Fruit fly (Drosophila melanogaster): Measurements from ENCODE around the gene Nfs1.

Nfs1 gene

DNA sequence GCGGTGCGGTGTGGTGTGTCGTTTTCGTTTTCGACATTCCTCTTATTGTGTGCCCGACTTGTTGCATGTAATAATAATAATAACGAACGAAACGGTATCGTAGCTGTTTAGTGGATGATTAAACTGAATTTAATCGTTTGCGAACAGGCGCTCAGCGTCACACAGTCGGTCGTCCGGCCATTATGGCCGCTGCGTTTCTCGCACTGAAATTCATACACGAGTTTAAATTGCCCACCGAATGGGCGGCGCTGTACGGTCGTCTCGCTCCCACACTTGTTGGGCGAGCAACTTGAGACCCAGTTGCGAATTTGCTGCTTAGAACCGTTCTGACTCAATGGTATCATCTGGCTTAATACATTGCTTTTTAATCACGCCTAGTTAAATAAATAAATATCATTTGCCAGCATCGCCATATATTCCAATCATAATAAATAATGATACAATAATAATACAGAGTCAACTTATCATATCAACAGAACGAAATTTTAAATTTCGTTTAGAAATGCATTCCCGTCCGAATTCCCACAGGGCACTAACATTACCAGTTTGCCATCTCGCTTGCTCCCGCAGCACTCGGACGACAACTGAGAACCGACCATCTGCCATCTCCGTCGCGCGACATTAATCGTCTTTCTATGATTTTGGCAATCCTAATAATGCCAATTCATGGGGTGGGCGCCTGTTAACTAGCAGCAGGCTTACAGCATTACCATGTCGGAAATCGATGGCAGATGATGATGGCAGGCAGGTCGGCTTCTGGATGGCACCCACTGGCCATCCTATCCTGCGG is 11.6 kb downstream of the Nfs1 start (continued):
- TF ChIP-seq CG18011 (GFP tag; optimal IDR thresholded peaks at IDR 0.05), result peak; percentile 55
- peak; percentile 66 for TF ChIP-seq CG3407 (GFP tag; optimal IDR thresholded peaks at IDR 0.05)
- peak; percentile 93 for TF ChIP-seq CG2712 (tag; optimal IDR thresholded peaks at IDR 0.05)
- TF ChIP-seq YL-1 (GFP tag; optimal IDR thresholded peaks at IDR 0.05), result peak; percentile 77
- peak; percentile 82 to 91 for TF ChIP-seq dpn (GFP tag; optimal IDR thresholded peaks at IDR 0.05)
- TF ChIP-seq chn (GFP tag; optimal IDR thresholded peaks at IDR 0.05), result peak; percentile 29
- TF ChIP-seq CG12391 (tag; optimal IDR thresholded peaks at IDR 0.05), result peak; percentile 92
- peak; percentile 95 for TF ChIP-seq Meics (GFP tag; optimal IDR thresholded peaks at IDR 0.05)
- TF ChIP-seq Lhr (GFP tag; optimal IDR thresholded peaks at IDR 0.05), result no peak
- TF ChIP-seq Myb (GFP tag; optimal IDR thresholded peaks at IDR 0.05), result peak; percentile 20
- peak; percentile 59 for TF ChIP-seq sqz (GFP tag; optimal IDR thresholded peaks at IDR 0.05)
- peak; percentile 92 for TF ChIP-seq CG1603 (tag; optimal IDR thresholded peaks at IDR 0.05)
- no peak for TF ChIP-seq z (GFP tag; IDR thresholded peaks at IDR 0.05)
- TF ChIP-seq Bteb2 (GFP tag; optimal IDR thresholded peaks at IDR 0.05), result peak; percentile 77
- peak; percentile 89 for TF ChIP-seq CG8290 (GFP tag; optimal IDR thresholded peaks at IDR 0.05)
- peak in 1 of 2 experiments; percentile 90 for TF ChIP-seq CG8290 (tag; optimal IDR thresholded peaks at IDR 0.05)
- no peak for TF ChIP-seq Neu2 (GFP tag; optimal IDR thresholded peaks at IDR 0.05; ENCODE audit: borderline replicate concordance)
- no peak for TF ChIP-seq ci (GFP tag; IDR thresholded peaks at IDR 0.05)
- TF ChIP-seq fd96Cb (tag; optimal IDR thresholded peaks at IDR 0.05), result peak; percentile 89
- TF ChIP-seq fu2 (GFP tag; optimal IDR thresholded peaks at IDR 0.05), result peak; percentile 75
- peak; percentile 87 for TF ChIP-seq CG13775 (GFP tag; optimal IDR thresholded peaks at IDR 0.05)
- peak; percentile 88 for TF ChIP-seq CG13894 (tag; optimal IDR thresholded peaks at IDR 0.05)
- peak; percentile 93 for TF ChIP-seq PHDP (tag; optimal IDR thresholded peaks at IDR 0.05)
- TF ChIP-seq CG16863 (GFP tag; optimal IDR thresholded peaks at IDR 0.05), result peak; percentile 74
- TF ChIP-seq gsb-n (tag; optimal IDR thresholded peaks at IDR 0.05), result peak; percentile 68
- no peak for TF ChIP-seq Sin3A (optimal IDR thresholded peaks at IDR 0.05)
- TF ChIP-seq trh (GFP tag; optimal IDR thresholded peaks at IDR 0.05), result peak; percentile 85
- peak; percentile 78 for TF ChIP-seq shn (GFP tag; optimal IDR thresholded peaks at IDR 0.05)
- no peak for TF ChIP-seq CG6175 (GFP tag; IDR thresholded peaks at IDR 0.05)
- TF ChIP-seq nmo (GFP tag; optimal IDR thresholded peaks at IDR 0.05), result peak; percentile 93
- TF ChIP-seq Max (GFP tag; optimal IDR thresholded peaks at IDR 0.05), result peak; percentile 84
- TF ChIP-seq stc (GFP tag; IDR thresholded peaks at IDR 0.05), result no peak
- peak; percentile 64 for TF ChIP-seq CG12744 (GFP tag; optimal IDR thresholded peaks at IDR 0.05)
- TF ChIP-seq crol (GFP tag; IDR thresholded peaks at IDR 0.05), result no peak
- TF ChIP-seq CG10959 (GFP tag; IDR thresholded peaks at IDR 0.05), result no peak
- TF ChIP-seq chif (GFP tag; optimal IDR thresholded peaks at IDR 0.05), result peak; percentile 76 to 78
- TF ChIP-seq CG30431 (GFP tag; optimal IDR thresholded peaks at IDR 0.05), result peak; percentile 88
- TF ChIP-seq CG8359 (GFP tag; optimal IDR thresholded peaks at IDR 0.05; ENCODE audit: borderline replicate concordance), result peak; percentile 77
- no peak for TF ChIP-seq Scr (GFP tag; IDR thresholded peaks at IDR 0.05; ENCODE audit: partially characterized antibody)
- peak; percentile 94 for TF ChIP-seq CG10147 (GFP tag; optimal IDR thresholded peaks at IDR 0.05)
- TF ChIP-seq knrl (GFP tag; IDR thresholded peaks at IDR 0.05; ENCODE audit: partially characterized antibody), result no peak
- peak; percentile 94 for TF ChIP-seq Fer3 (tag; optimal IDR thresholded peaks at IDR 0.05)
- peak; percentile 86 for TF ChIP-seq caup (GFP tag; optimal IDR thresholded peaks at IDR 0.05; ENCODE audit: severe bottlenecking)
- peak; percentile 66 for TF ChIP-seq CG3065 (GFP tag; optimal IDR thresholded peaks at IDR 0.05)
- TF ChIP-seq GATAe (GFP tag; conservative IDR thresholded peaks at IDR 0.05), result no peak
- TF ChIP-seq tx (GFP tag; optimal IDR thresholded peaks at IDR 0.05), result peak; percentile 72
- no peak for TF ChIP-seq prd (optimal IDR thresholded peaks at IDR 0.05)
- no peak for TF ChIP-seq prd (GFP tag; IDR thresholded peaks at IDR 0.05)
- TF ChIP-seq CG31365 (tag; optimal IDR thresholded peaks at IDR 0.05), result peak; percentile 67
- TF ChIP-seq CG2678 (tag; optimal IDR thresholded peaks at IDR 0.05), result peak; percentile 97

Measured in whole organism, embryonic.